Worm (Caenorhabditis elegans) whole organism, young adult: ENCODE data around the gene Y82E9BR.10.

Experiments used
- D2030.7 ChIP-seq: fragments of 200-800 bp; sonication (Bioruptor generic); IDR thresholded peaks from 2 replicates; pipeline ENCODE4 v1.3.6; 2022; ENCODE audit warnings: missing genetic modification reagents, missing genetic modification characterization, missing compliant biosample characterization
- F23B12.7 ChIP-seq: sonication (generic microtip); optimal IDR thresholded peaks from 2 replicates; lab custom pipeline; 2017; ENCODE audit warnings: missing genetic modification characterization, mild to moderate bottlenecking, missing compliant biosample characterization, antibody characterized with exemption, moderate library complexity; ENCODE audit not compliant: insufficient read depth
- F52B5.7 ChIP-seq: sonication (generic microtip); optimal IDR thresholded peaks from 2 replicates; lab custom pipeline; 2016; ENCODE audit warnings: mild to moderate bottlenecking, missing genetic modification characterization, missing compliant biosample characterization
- K11D2.4 ChIP-seq: fragments of 200-800 bp; sonication (Bioruptor generic); IDR thresholded peaks from 2 replicates; pipeline ENCODE4 v1.3.6; 2022; ENCODE audit warnings: missing genetic modification reagents, missing genetic modification characterization, missing compliant biosample characterization
- T07F8.4 ChIP-seq: sonication (generic microtip); optimal IDR thresholded peaks from 2 replicates; lab custom pipeline; 2016; ENCODE audit warnings: mild to moderate bottlenecking, missing genetic modification characterization, moderate library complexity, missing compliant biosample characterization
- Y53F4B.3 ChIP-seq: fragments of 200-800 bp; sonication (Bioruptor generic); IDR thresholded peaks from 2 replicates; pipeline ENCODE4 v1.3.6; 2022; ENCODE audit warnings: missing genetic modification reagents, missing genetic modification characterization, missing compliant biosample characterization
- aptf-3 ChIP-seq: fragments of 200-800 bp; sonication (Bioruptor generic); IDR thresholded peaks from 2 replicates; pipeline ENCODE4 v1.3.6; 2022; ENCODE audit warnings: missing genetic modification characterization, missing compliant biosample characterization
- cebp-1 ChIP-seq, 2 experiments: fragments of 200-800 bp in 1 of 2; sonication (Bioruptor generic) in 1 of 2; sonication (generic microtip) in 1 of 2; IDR thresholded peaks in 1 of 2; optimal IDR thresholded peaks in 1 of 2; 2 replicates each; pipeline versions ENCODE4 v1.3.6 to Lab custom; 2017 to 2022; ENCODE audit warnings: missing compliant biosample characterization in 2 of 2, missing genetic modification characterization in 2 of 2, mild to moderate bottlenecking in 1 of 2, missing genetic modification reagents in 1 of 2, moderate library complexity in 1 of 2
- ceh-100 ChIP-seq: fragments of 200-800 bp; sonication (Bioruptor generic); IDR thresholded peaks from 2 replicates; pipeline ENCODE4 v1.3.6; 2022; ENCODE audit warnings: missing genetic modification reagents, missing genetic modification characterization, missing compliant biosample characterization
- ceh-27 ChIP-seq: fragments of 200-800 bp; sonication (Bioruptor generic); optimal IDR thresholded peaks from 2 replicates; lab custom pipeline; 2018; ENCODE audit warnings: mild to moderate bottlenecking, missing genetic modification characterization, moderate library complexity, missing compliant biosample characterization
- ceh-58 ChIP-seq: fragments of 200-800 bp; sonication (Bioruptor generic); IDR thresholded peaks from 2 replicates; pipeline ENCODE4 v1.3.6; 2022; ENCODE audit warnings: missing genetic modification characterization, missing compliant biosample characterization
- ceh-91 ChIP-seq: fragments of 200-800 bp; sonication (Bioruptor generic); IDR thresholded peaks from 2 replicates; pipeline ENCODE4 v1.3.6; 2022; ENCODE audit warnings: missing genetic modification reagents, missing genetic modification characterization, missing compliant biosample characterization
- chd-7 ChIP-seq: sonication (generic microtip); optimal IDR thresholded peaks from 2 replicates; lab custom pipeline; 2016; ENCODE audit warnings: mild to moderate bottlenecking, missing genetic modification characterization, moderate library complexity, missing compliant biosample characterization
- die-1 ChIP-seq: sonication (generic microtip); optimal IDR thresholded peaks from 2 replicates; lab custom pipeline; 2016; ENCODE audit warnings: missing genotype, mild to moderate bottlenecking, missing genetic modification characterization, missing compliant biosample characterization
- egl-44 ChIP-seq: fragments of 200-800 bp; sonication (Bioruptor generic); IDR thresholded peaks from 2 replicates; pipeline ENCODE4 v1.3.6; 2022; ENCODE audit warnings: missing genetic modification reagents, missing genetic modification characterization, missing compliant biosample characterization
- fkh-3 ChIP-seq: sonication (generic microtip); optimal IDR thresholded peaks from 2 replicates; lab custom pipeline; 2016; ENCODE audit warnings: mild to moderate bottlenecking, missing genetic modification characterization, missing compliant biosample characterization
- hrde-1 ChIP-seq: sonication (generic microtip); optimal IDR thresholded peaks from 2 replicates; lab custom pipeline; 2016; ENCODE audit warnings: missing genetic modification characterization, mild to moderate bottlenecking, missing compliant biosample characterization, moderate library complexity, missing genotype, missing genetic modification reagents, borderline replicate concordance
- let-607 ChIP-seq, 2 experiments: fragments of 200-800 bp in 1 of 2; sonication (Bioruptor generic) in 1 of 2; sonication (generic microtip) in 1 of 2; optimal IDR thresholded peaks; 2 replicates each; lab custom pipeline; 2016 to 2018; ENCODE audit warnings: mild to moderate bottlenecking in 2 of 2, missing compliant biosample characterization in 2 of 2, missing genetic modification characterization in 2 of 2, moderate library complexity in 2 of 2, missing genotype in 1 of 2
- lin-35 ChIP-seq, 3 experiments: fragments of 150-350 bp in 2 of 3; sonication (generic microtip) in 1 of 3; optimal IDR thresholded peaks; 2 replicates each; lab custom pipeline; 2014 to 2018; ENCODE audit warnings: missing biosample characterization in 3 of 3, missing genetic modification characterization in 3 of 3, missing genetic modification reagents in 3 of 3
- madf-10 ChIP-seq: sonication (generic microtip); optimal IDR thresholded peaks from 2 replicates; lab custom pipeline; 2016; ENCODE audit warnings: mild to moderate bottlenecking, missing genetic modification characterization, missing compliant biosample characterization
- madf-3 ChIP-seq: fragments of 200-800 bp; sonication (Bioruptor generic); IDR thresholded peaks from 2 replicates; pipeline ENCODE4 v1.3.6; 2022; ENCODE audit warnings: missing genetic modification reagents, missing genetic modification characterization, missing compliant biosample characterization
- madf-8 ChIP-seq: fragments of 200-800 bp; sonication (Bioruptor generic); conservative IDR thresholded peaks from 2 replicates; pipeline ENCODE4 v1.3.6; 2022; ENCODE audit warnings: missing genetic modification reagents, missing genetic modification characterization, missing compliant biosample characterization
- nfyb-1 ChIP-seq: fragments of 200-800 bp; sonication (Bioruptor generic); IDR thresholded peaks from 2 replicates; pipeline ENCODE4 v1.3.6; 2022; ENCODE audit warnings: missing genetic modification reagents, missing genetic modification characterization, missing compliant biosample characterization
- nhr-80 ChIP-seq: sonication (generic microtip); optimal IDR thresholded peaks from 2 replicates; lab custom pipeline; 2016; ENCODE audit warnings: missing genetic modification characterization, missing compliant biosample characterization
- sdz-38 ChIP-seq: sonication (generic microtip); optimal IDR thresholded peaks from 2 replicates; lab custom pipeline; 2016; ENCODE audit warnings: missing genotype, missing genetic modification characterization, missing compliant biosample characterization
- sea-2 ChIP-seq: fragments of 200-800 bp; sonication (Bioruptor generic); IDR thresholded peaks from 2 replicates; pipeline ENCODE4 v1.3.6; 2022; ENCODE audit warnings: missing genetic modification characterization, missing compliant biosample characterization
- unc-62 ChIP-seq: fragments of 150-350 bp; optimal IDR thresholded peaks from 2 replicates; lab custom pipeline; 2014; ENCODE audit warnings: missing biosample characterization, missing genetic modification reagents, missing genetic modification characterization
- zfh-2 ChIP-seq: fragments of 200-800 bp; sonication (Bioruptor generic); conservative IDR thresholded peaks from 2 replicates; pipeline ENCODE4 v1.3.6; 2022; ENCODE audit warnings: missing genetic modification reagents, missing genetic modification characterization, missing compliant biosample characterization
- ztf-26 ChIP-seq: sonication (generic microtip); optimal IDR thresholded peaks from 2 replicates; lab custom pipeline; 2017; ENCODE audit warnings: missing genetic modification characterization, missing compliant biosample characterization
- ztf-28 ChIP-seq: fragments of 200-800 bp; sonication (Bioruptor generic); IDR thresholded peaks from 2 replicates; pipeline ENCODE4 v1.3.6; 2022; ENCODE audit warnings: missing genetic modification reagents, missing genetic modification characterization, missing compliant biosample characterization
- ztf-3 ChIP-seq: fragments of 200-800 bp; sonication (Bioruptor generic); optimal IDR thresholded peaks from 2 replicates; lab custom pipeline; 2018; ENCODE audit warnings: mild to moderate bottlenecking, missing genetic modification characterization, missing compliant biosample characterization

The Y82E9BR.10 gene

ce11 chrIII:1347539-1347938 lies 27.9 kb downstream of the Y82E9BR.10 start, which contains the start of gene Y82E9BL.5 (continued):
- TF ChIP-seq ceh-27 (GFP tag; lab: Kevin White, UChicago), result no peak
- TF ChIP-seq die-1 (tag; lab: Kevin White, UChicago), result no peak

ce11 chrIII:1347003-1347402 lies 28.4 kb downstream of the Y82E9BR.10 start:
- TF ChIP-seq ztf-26 (tag; lab: Kevin White, UChicago) (no peak), ceh-58 (GFP tag; lab: Robert Waterston, UW) (no peak), ztf-3 (no peak), aptf-3 (GFP tag; lab: Robert Waterston, UW) (no peak), hrde-1 (no peak), madf-10 (tag; lab: Kevin White, UChicago) (no peak), madf-8 (GFP tag; lab: Robert Waterston, UW) (no peak), T07F8.4 (tag; lab: Kevin White, UChicago) (no peak), sdz-38 (tag; lab: Kevin White, UChicago) (no peak), sea-2 (no peak), nfyb-1 (GFP tag; lab: Robert Waterston, UW) (no peak), ceh-91 (GFP tag; lab: Robert Waterston, UW) (no peak), F23B12.7 (no peak), let-607 (tag; optimal IDR thresholded peaks at IDR 0.05; lab: Kevin White, UChicago) (no peak), chd-7 (tag; lab: Kevin White, UChicago) (no peak), fkh-3 (tag; lab: Kevin White, UChicago) (no peak), madf-3 (GFP tag; lab: Robert Waterston, UW) (no peak), Y53F4B.3 (GFP tag; lab: Robert Waterston, UW) (no peak), F52B5.7 (no peak)
- TF ChIP-seq, all 124 proteins: peak for 0

ce11 chrIII:1345694-1346093 lies 29.7 kb downstream of the Y82E9BR.10 start, which contains the start of gene Y82E9BL.6:
TSS of gene Y82E9BL.6 (minus strand) at chrIII:1345794.
- TF ChIP-seq ceh-100 (GFP tag; lab: Robert Waterston, UW), result no peak
- no peak for TF ChIP-seq nhr-80
- TF ChIP-seq zfh-2, result no peak
- no peak for TF ChIP-seq D2030.7
- no peak for TF ChIP-seq ztf-28

DNA sequence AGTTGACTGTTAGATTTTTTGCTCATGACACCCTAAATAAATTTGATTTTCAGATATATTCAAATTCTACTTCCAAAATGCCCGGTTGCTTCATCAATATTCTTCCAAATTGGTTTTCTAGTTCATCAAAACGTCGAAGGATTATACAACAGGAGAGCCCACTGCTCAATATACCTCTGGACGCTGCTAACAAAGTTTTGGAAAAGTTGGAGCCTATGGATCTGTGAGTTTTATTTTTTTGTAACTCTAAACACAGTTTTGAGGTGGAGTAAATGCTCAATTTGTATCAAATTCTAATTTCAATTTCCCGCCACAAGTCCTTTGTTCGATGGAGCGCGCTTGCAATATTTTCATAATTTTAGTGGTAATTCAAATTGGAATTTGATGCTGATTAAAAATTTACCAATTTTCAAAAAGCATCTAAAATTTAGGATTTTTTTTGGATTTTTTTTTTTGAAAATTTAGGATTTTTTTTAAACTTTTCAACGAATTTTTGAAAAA lies 32.4 kb downstream of the Y82E9BR.10 start, which contains the start of gene fbxa-27:
Gene fbxa-27, plus strand, starts transcription at position 51 of the 501 bp plus-strand sequence.
- TF ChIP-seq K11D2.4 (GFP tag; lab: Robert Waterston, UW), result no peak
- no peak for TF ChIP-seq lin-35 (GFP tag; optimal IDR thresholded peaks at IDR 0.05; lab: Kevin White, UChicago)
- TF ChIP-seq, all 124 proteins: peak for 0

- TF ChIP-seq cebp-1 (GFP tag; IDR thresholded peaks at IDR 0.05; lab: Robert Waterston, UW), result peak; percentile 55; the same call in 1 of the 2 replicates
- TF ChIP-seq cebp-1 (tag; optimal IDR thresholded peaks at IDR 0.05; lab: Kevin White, UChicago), result peak; percentile 70
- no peak for TF ChIP-seq egl-44
- peak; percentile 0 for TF ChIP-seq unc-62 (GFP tag; lab: Kevin White, UChicago)
- TF ChIP-seq nhr-80, result peak; percentile 55
Measured at ce11 chrIII:1342488-1342887, 32.9 kb downstream of the Y82E9BR.10 start, which contains the start of gene fbxa-26. TSS of gene fbxa-26 (minus strand) at chrIII:1342522.
